Worm (Caenorhabditis elegans) whole organism, L4 larva: ENCODE measurements around the gene hot-1.

Source experiments
- F37D6.2 ChIP-seq: sonication (generic microtip); optimal IDR thresholded peaks from 2 replicates; lab custom pipeline; 2016; ENCODE audit warnings: mild to moderate bottlenecking, missing genetic modification characterization, missing compliant biosample characterization
- F49E8.2 ChIP-seq: sonication (generic microtip); optimal IDR thresholded peaks from 2 replicates; lab custom pipeline; 2016; ENCODE audit warnings: missing compliant biosample characterization, mild to moderate bottlenecking, missing genetic modification characterization, borderline replicate concordance
- T20F7.1 ChIP-seq: fragments of 200-800 bp; sonication (Bioruptor generic); optimal IDR thresholded peaks from 2 replicates; lab custom pipeline; 2018; ENCODE audit warnings: mild to moderate bottlenecking, missing genetic modification characterization, missing compliant biosample characterization
- Y48G9A.11 ChIP-seq: fragments of 200-800 bp; sonication (Bioruptor generic); IDR thresholded peaks from 2 replicates; pipeline ENCODE4 v1.3.6; 2022; ENCODE audit warnings: missing genetic modification reagents, missing genetic modification characterization, missing compliant biosample characterization
- Y75B8A.6 ChIP-seq: fragments of 200-800 bp; sonication (Bioruptor generic); IDR thresholded peaks from 2 replicates; pipeline ENCODE4 v1.3.6; 2022; ENCODE audit warnings: missing genetic modification reagents, missing genetic modification characterization, missing compliant biosample characterization
- aly-2 ChIP-seq: sonication (generic microtip); optimal IDR thresholded peaks from 2 replicates; lab custom pipeline; 2018; ENCODE audit warnings: missing biosample characterization, missing genetic modification characterization
- ceh-20 ChIP-seq: fragments of 200-800 bp; sonication (Bioruptor generic); IDR thresholded peaks from 2 replicates; pipeline ENCODE4 v1.3.6; 2022; ENCODE audit warnings: missing genetic modification reagents, missing genetic modification characterization, missing compliant biosample characterization
- ceh-32 ChIP-seq: sonication (generic microtip); optimal IDR thresholded peaks from 2 replicates; lab custom pipeline; 2016; ENCODE audit warnings: mild to moderate bottlenecking, missing genetic modification characterization, missing compliant biosample characterization; ENCODE audit not compliant: poor library complexity
- ceh-44 ChIP-seq: fragments of 200-800 bp; sonication (Bioruptor generic); IDR thresholded peaks from 2 replicates; pipeline ENCODE4 v1.3.6; 2022; ENCODE audit warnings: missing genetic modification reagents, missing genetic modification characterization, missing compliant biosample characterization
- ctbp-1 ChIP-seq: fragments of 200-800 bp; sonication (Bioruptor generic); IDR thresholded peaks from 2 replicates; pipeline ENCODE4 v1.3.6; 2022; ENCODE audit warnings: missing genetic modification reagents, missing genetic modification characterization, missing compliant biosample characterization
- daf-16 ChIP-seq, 3 experiments: sonication (generic microtip); optimal IDR thresholded peaks; 2 replicates each; lab custom pipeline; 2016 to 2017; ENCODE audit warnings: missing genetic modification characterization in 3 of 3, missing genetic modification reagents in 3 of 3, mild to moderate bottlenecking in 2 of 3, missing compliant biosample characterization in 2 of 3, missing biosample characterization in 1 of 3, moderate library complexity in 1 of 3
- egl-27 ChIP-seq: sonication (generic microtip); optimal IDR thresholded peaks from 3 replicates; lab custom pipeline; 2017; ENCODE audit warnings: missing biosample characterization, missing genetic modification reagents, missing genetic modification characterization
- hmg-1.1 ChIP-seq: fragments of 200-800 bp; sonication (Bioruptor generic); IDR thresholded peaks from 2 replicates; pipeline ENCODE4 v1.3.6; 2022; ENCODE audit warnings: missing genetic modification reagents, missing genetic modification characterization, missing compliant biosample characterization
- jun-1 ChIP-seq: fragments of 150-350 bp; optimal IDR thresholded peaks from 2 replicates; lab custom pipeline; 2014; ENCODE audit warnings: missing biosample characterization, missing genetic modification reagents, missing genetic modification characterization
- lin-1 ChIP-seq: fragments of 200-800 bp; sonication (Bioruptor generic); IDR thresholded peaks from 2 replicates; pipeline ENCODE4 v1.3.6; 2022; ENCODE audit warnings: missing genetic modification reagents, missing genetic modification characterization, missing compliant biosample characterization
- lin-38 ChIP-seq: fragments of 200-800 bp; sonication (Bioruptor generic); IDR thresholded peaks from 2 replicates; pipeline ENCODE4 v1.3.6; 2022; ENCODE audit warnings: missing genetic modification reagents, missing genetic modification characterization, missing compliant biosample characterization
- mdt-29 ChIP-seq: fragments of 200-800 bp; sonication (Bioruptor generic); IDR thresholded peaks from 2 replicates; pipeline ENCODE4 v1.3.6; 2022; ENCODE audit warnings: missing genetic modification reagents, missing genetic modification characterization, missing compliant biosample characterization
- mes-2 ChIP-seq: sonication (generic microtip); optimal IDR thresholded peaks from 2 replicates; lab custom pipeline; 2016; ENCODE audit warnings: missing genotype, mild to moderate bottlenecking, missing genetic modification characterization, missing compliant biosample characterization; ENCODE audit not compliant: poor library complexity, severe bottlenecking
- mxl-3 ChIP-seq: fragments of 200-800 bp; sonication (Bioruptor generic); optimal IDR thresholded peaks from 2 replicates; lab custom pipeline; 2018; ENCODE audit warnings: mild to moderate bottlenecking, missing genetic modification characterization, missing compliant biosample characterization
- nhr-10 ChIP-seq: fragments of 150-350 bp; optimal IDR thresholded peaks from 2 replicates; lab custom pipeline; 2014; ENCODE audit warnings: missing biosample characterization, missing genetic modification characterization
- nhr-102 ChIP-seq: sonication (generic microtip); optimal IDR thresholded peaks from 2 replicates; lab custom pipeline; 2016; ENCODE audit warnings: mild to moderate bottlenecking, missing genetic modification characterization, moderate library complexity, missing compliant biosample characterization
- nhr-42 ChIP-seq: fragments of 200-800 bp; sonication (Bioruptor generic); IDR thresholded peaks from 2 replicates; pipeline ENCODE4 v1.3.6; 2022; ENCODE audit warnings: missing genetic modification characterization, missing compliant biosample characterization
- nhr-48 ChIP-seq: sonication (generic microtip); optimal IDR thresholded peaks from 2 replicates; lab custom pipeline; 2016; ENCODE audit warnings: mild to moderate bottlenecking, missing genetic modification characterization, missing compliant biosample characterization
- nhr-6 ChIP-seq: fragments of 150-350 bp; optimal IDR thresholded peaks from 2 replicates; lab custom pipeline; 2014; ENCODE audit warnings: missing biosample characterization, missing genetic modification characterization
- pha-4 ChIP-seq, 2 experiments: fragments of 150-350 bp in 1 of 2; fragments of 200-800 bp in 1 of 2; sonication (Bioruptor generic) in 1 of 2; IDR thresholded peaks in 1 of 2; optimal IDR thresholded peaks in 1 of 2; 2 replicates each; pipeline versions ENCODE4 v1.3.6 to Lab custom; 2014 to 2022; ENCODE audit warnings: missing genetic modification characterization in 2 of 2, missing genetic modification reagents in 2 of 2, missing biosample characterization in 1 of 2, missing compliant biosample characterization in 1 of 2
- php-3 ChIP-seq: fragments of 200-800 bp; sonication (Bioruptor generic); IDR thresholded peaks from 2 replicates; pipeline ENCODE4 v1.3.6; 2022; ENCODE audit warnings: missing genetic modification reagents, missing genetic modification characterization, missing compliant biosample characterization
- rbr-2 ChIP-seq: sonication (generic microtip); optimal IDR thresholded peaks from 2 replicates; lab custom pipeline; 2016; ENCODE audit warnings: missing genotype, missing genetic modification characterization, missing compliant biosample characterization
- sdz-12 ChIP-seq: fragments of 200-800 bp; sonication (Bioruptor generic); optimal IDR thresholded peaks from 2 replicates; lab custom pipeline; 2018; ENCODE audit warnings: mild to moderate bottlenecking, missing genetic modification characterization, missing compliant biosample characterization
- skn-1 ChIP-seq: fragments of 150-350 bp; optimal IDR thresholded peaks from 2 replicates; lab custom pipeline; 2014; ENCODE audit warnings: missing biosample characterization, missing genetic modification characterization
- snpc-1.2 ChIP-seq: fragments of 200-800 bp; sonication (Bioruptor generic); IDR thresholded peaks from 2 replicates; pipeline ENCODE4 v1.3.6; 2022; ENCODE audit warnings: missing genetic modification reagents, missing genetic modification characterization, missing compliant biosample characterization
- spr-3 ChIP-seq: fragments of 200-800 bp; sonication (Bioruptor generic); optimal IDR thresholded peaks from 2 replicates; lab custom pipeline; 2018; ENCODE audit warnings: mild to moderate bottlenecking, missing genetic modification characterization, missing compliant biosample characterization
- tra-1 ChIP-seq: fragments of 200-800 bp; sonication (Bioruptor generic); IDR thresholded peaks from 2 replicates; pipeline ENCODE4 v1.3.6; 2022; ENCODE audit warnings: missing genetic modification reagents, missing genetic modification characterization, missing compliant biosample characterization
- unc-130 ChIP-seq: sonication (generic microtip); optimal IDR thresholded peaks from 2 replicates; lab custom pipeline; 2016; ENCODE audit warnings: missing genetic modification reagents, missing genetic modification characterization, missing compliant biosample characterization
- unc-62 ChIP-seq, 3 experiments: fragments of 150-350 bp in 1 of 3; sonication (generic microtip); optimal IDR thresholded peaks in 2 of 3; peaks in 1 of 3; 1 replicate in 1 of 3; 2 replicates in 2 of 3; lab custom pipeline; 2014 to 2017; ENCODE audit warnings: missing biosample characterization in 3 of 3, missing genetic modification characterization in 3 of 3, missing genetic modification reagents in 3 of 3, missing genotype in 1 of 3
- vab-7 ChIP-seq: fragments of 200-800 bp; sonication (Bioruptor generic); IDR thresholded peaks from 2 replicates; pipeline ENCODE4 v1.3.6; 2022; ENCODE audit warnings: missing genetic modification reagents, missing genetic modification characterization, missing compliant biosample characterization
- zfp-3 ChIP-seq: fragments of 200-800 bp; sonication (Bioruptor generic); conservative IDR thresholded peaks from 2 replicates; pipeline ENCODE4 v1.3.6; 2022; ENCODE audit warnings: missing genetic modification reagents, missing genetic modification characterization, missing compliant biosample characterization
- ztf-7 ChIP-seq: fragments of 150-350 bp; optimal IDR thresholded peaks from 2 replicates; lab custom pipeline; 2014; ENCODE audit warnings: missing biosample characterization, missing genetic modification characterization

hot-1 gene

ce11 chrV:14620835-14621234, at the start of gene hot-1:
hot-1 (plus strand) TSS chrV:14621135.
- TF ChIP-seq ctbp-1 (GFP tag; lab: Robert Waterston, UW) (no peak), aly-2 (tag; lab: Kevin White, UChicago) (no peak), hmg-1.1 (GFP tag; lab: Robert Waterston, UW) (no peak), pha-4 (GFP tag; IDR thresholded peaks at IDR 0.05; lab: Robert Waterston, UW) (no peak), pha-4 (tag; optimal IDR thresholded peaks at IDR 0.05; lab: Kevin White, UChicago) (no peak), mxl-3 (GFP tag; lab: Kevin White, UChicago) (no peak), skn-1 (tag; lab: Kevin White, UChicago) (no peak), rbr-2 (no peak), unc-130 (no peak), nhr-102 (tag; lab: Kevin White, UChicago) (no peak), tra-1 (GFP tag; lab: Robert Waterston, UW) (no peak), ceh-44 (no peak), F49E8.2 (tag; lab: Kevin White, UChicago) (no peak), nhr-48 (tag; lab: Kevin White, UChicago) (no peak), zfp-3 (GFP tag; lab: Robert Waterston, UW) (no peak)

DNA sequence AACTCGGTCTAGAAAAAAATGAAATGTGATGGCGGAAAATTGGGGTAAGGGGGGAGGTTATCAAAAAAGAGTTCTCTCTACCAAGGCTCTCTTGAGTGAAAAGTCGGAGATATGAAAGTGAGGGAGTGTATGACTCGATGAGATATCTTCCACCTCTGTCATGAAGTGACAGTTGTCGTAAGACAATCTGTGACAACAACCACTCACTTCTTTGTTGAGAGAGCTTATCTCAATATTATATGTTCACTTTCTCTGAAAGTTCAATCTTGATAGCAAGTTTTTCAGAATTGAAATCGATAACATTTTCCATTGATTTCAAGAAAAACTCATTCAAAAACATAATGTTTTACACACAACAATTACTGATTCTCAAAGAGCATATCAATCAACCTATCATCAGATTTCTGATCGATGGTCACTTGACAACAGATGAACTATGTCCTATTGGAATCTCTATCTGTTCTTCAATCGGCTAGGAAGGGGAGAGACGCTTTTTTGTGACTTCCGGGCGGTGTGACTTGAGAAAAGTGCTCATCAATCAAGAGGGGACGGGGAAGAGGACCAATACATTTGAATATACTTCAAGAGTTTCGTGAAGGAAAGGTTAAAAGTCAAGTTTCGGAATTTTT, 44.1 kb upstream of the hot-1 start:
- no peak for TF ChIP-seq mdt-29 (GFP tag; lab: Robert Waterston, UW)
- TF ChIP-seq daf-16 (GFP tag; optimal IDR thresholded peaks at IDR 0.05; lab: Kevin White, UChicago) = peak in 1 of 2 experiments; percentile 39
- no peak for TF ChIP-seq daf-16 (tag; optimal IDR thresholded peaks at IDR 0.05; lab: Kevin White, UChicago)
- peak; percentile 19; the same call in 1 of the 2 replicates for TF ChIP-seq ceh-20 (GFP tag; lab: Robert Waterston, UW)

ce11 chrV:14579619-14580018, 41.3 kb upstream of the hot-1 start, which contains the start of gene gar-3:
gar-3 (minus strand) TSS chrV:14579719.
- TF ChIP-seq lin-38 (no peak), vab-7 (GFP tag; lab: Robert Waterston, UW) (no peak), egl-27 (tag; lab: Kevin White, UChicago) (no peak), jun-1 (no peak), snpc-1.2 (GFP tag; lab: Robert Waterston, UW) (no peak), Y48G9A.11 (GFP tag; lab: Robert Waterston, UW) (no peak), nhr-42 (GFP tag; lab: Robert Waterston, UW) (no peak), spr-3 (GFP tag; lab: Kevin White, UChicago) (no peak), Y75B8A.6 (GFP tag; lab: Robert Waterston, UW) (no peak), sdz-12 (GFP tag; lab: Kevin White, UChicago) (no peak), nhr-10 (no peak), T20F7.1 (GFP tag; lab: Kevin White, UChicago) (no peak), F37D6.2 (tag; lab: Kevin White, UChicago) (no peak), mes-2 (tag; lab: Kevin White, UChicago) (no peak), ceh-32 (no peak), ztf-7 (tag; lab: Kevin White, UChicago) (no peak)

DNA sequence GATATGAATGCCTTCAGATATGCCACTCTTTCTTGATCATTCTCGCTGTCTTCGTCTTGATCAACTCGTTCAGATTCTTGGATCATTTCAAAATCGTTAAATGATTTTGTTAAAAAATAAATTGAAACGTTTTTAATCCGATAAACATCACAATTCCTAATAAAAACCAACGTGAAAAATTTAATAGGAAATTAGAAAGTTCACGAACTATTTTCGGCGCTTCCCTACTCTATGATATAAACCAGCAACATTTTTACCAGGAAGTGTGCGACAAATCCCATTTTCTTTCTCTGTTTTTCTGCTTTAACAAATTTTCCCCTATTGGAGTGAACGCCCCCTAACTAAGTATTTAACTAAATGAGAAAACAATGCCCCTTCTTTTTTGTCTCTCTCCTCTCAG, 35.6 kb upstream of the hot-1 start, which contains the start of gene Y40H4A.2:
TSS of gene Y40H4A.2 (minus strand) at position 101 of the 400 bp plus-strand sequence.
- TF ChIP-seq lin-1 (GFP tag; lab: Robert Waterston, UW) = no peak
- no peak for TF ChIP-seq php-3
- peak in 1 of 2 experiments; percentile 80 for TF ChIP-seq unc-62 (GFP tag; optimal IDR thresholded peaks at IDR 0.05 in 1 of 2; lab: Kevin White, UChicago)
- TF ChIP-seq unc-62 (tag; optimal IDR thresholded peaks at IDR 0.05; lab: Kevin White, UChicago) = no peak
- no peak for TF ChIP-seq nhr-6
